Worm (Caenorhabditis elegans): Measurements from ENCODE around the gene F36H5.4.

ce11 chrII:1806358-1806757 lies 44.7 kb downstream of the F36H5.4 start, which contains the start of gene C08F1.12:
- TF ChIP-seq F13H6.1 (tag; optimal IDR thresholded peaks at IDR 0.05) (no peak), zag-1 (tag; optimal IDR thresholded peaks at IDR 0.05) (no peak), alr-1 (tag; optimal IDR thresholded peaks at IDR 0.05) (no peak), ZK546.5 (tag; optimal IDR thresholded peaks at IDR 0.05) (no peak)

Measured in whole organism, L2 larva.